Worm (Caenorhabditis elegans) whole organism, L3 larva: Measurements from ENCODE around the gene pqn-76.
A peak's percentile ranks its signal among the peaks of the same experiment; 100 is the strongest.
"Not testable (repeated sequence)": the region's sequence is repeated elsewhere in the genome, so short reads cannot be mapped to it uniquely, and the experiment has no call there.

Source experiments
- R02D3.7 ChIP-seq: fragments of 150-350 bp; optimal IDR thresholded peaks from 2 replicates; lab custom pipeline; 2014; ENCODE audit warnings: missing biosample characterization, missing genetic modification characterization
- aly-2 ChIP-seq: fragments of 150-350 bp; optimal IDR thresholded peaks from 2 replicates; lab custom pipeline; 2014; ENCODE audit warnings: missing biosample characterization, missing genetic modification characterization
- ceh-16 ChIP-seq: sonication (generic microtip); optimal IDR thresholded peaks from 2 replicates; lab custom pipeline; 2017; ENCODE audit warnings: missing biosample characterization, missing genetic modification characterization
- ceh-28 ChIP-seq: fragments of 150-350 bp; optimal IDR thresholded peaks from 2 replicates; lab custom pipeline; 2014; ENCODE audit warnings: missing biosample characterization, missing genetic modification reagents, missing genetic modification characterization
- ceh-82 ChIP-seq: fragments of 150-350 bp; optimal IDR thresholded peaks from 2 replicates; lab custom pipeline; 2014; ENCODE audit warnings: missing biosample characterization, missing genetic modification characterization
- ceh-9 ChIP-seq: sonication (generic microtip); optimal IDR thresholded peaks from 2 replicates; lab custom pipeline; 2018; ENCODE audit warnings: missing biosample characterization, missing genetic modification characterization
- daf-12 ChIP-seq: fragments of 150-350 bp; optimal IDR thresholded peaks from 2 replicates; lab custom pipeline; 2014; ENCODE audit warnings: missing biosample characterization, missing genetic modification reagents, missing genetic modification characterization
- egl-27 ChIP-seq: sonication (generic microtip); optimal IDR thresholded peaks from 4 replicates; lab custom pipeline; 2017; ENCODE audit warnings: missing biosample characterization, missing genetic modification reagents, missing genetic modification characterization
- elt-1 ChIP-seq: fragments of 150-350 bp; optimal IDR thresholded peaks from 2 replicates; lab custom pipeline; 2014; ENCODE audit warnings: missing biosample characterization, missing genetic modification characterization
- elt-2 ChIP-seq: sonication (generic microtip); optimal IDR thresholded peaks from 2 replicates; lab custom pipeline; 2016; ENCODE audit warnings: missing genetic modification reagents, mild to moderate bottlenecking, missing genetic modification characterization, missing compliant biosample characterization
- elt-3 ChIP-seq, 3 experiments: fragments of 150-350 bp in 1 of 3; sonication (generic microtip) in 2 of 3; optimal IDR thresholded peaks; 2 replicates in 2 of 3; 4 replicates in 1 of 3; lab custom pipeline; 2014 to 2017; ENCODE audit warnings: missing biosample characterization in 3 of 3, missing genetic modification characterization in 3 of 3
- eor-1 ChIP-seq, 2 experiments: fragments of 150-350 bp; optimal IDR thresholded peaks; 2 replicates each; lab custom pipeline; 2014 to 2018; ENCODE audit warnings: missing biosample characterization in 2 of 2, missing genetic modification characterization in 2 of 2
- fkh-10 ChIP-seq: sonication (generic microtip); optimal IDR thresholded peaks from 2 replicates; lab custom pipeline; 2017; ENCODE audit warnings: missing biosample characterization, missing genetic modification reagents, missing genetic modification characterization
- fos-1 ChIP-seq: fragments of 150-350 bp; optimal IDR thresholded peaks from 2 replicates; lab custom pipeline; 2014; ENCODE audit warnings: missing biosample characterization, missing genetic modification characterization
- jun-1 ChIP-seq: fragments of 150-350 bp; optimal IDR thresholded peaks from 2 replicates; lab custom pipeline; 2014; ENCODE audit warnings: missing biosample characterization, missing genetic modification reagents, missing genetic modification characterization
- lin-39 ChIP-seq: fragments of 150-350 bp; optimal IDR thresholded peaks from 2 replicates; lab custom pipeline; 2018; ENCODE audit warnings: missing biosample characterization, missing genetic modification reagents, missing genetic modification characterization
- lsy-12 ChIP-seq: sonication (generic microtip); optimal IDR thresholded peaks from 2 replicates; lab custom pipeline; 2016; ENCODE audit warnings: mild to moderate bottlenecking, missing genetic modification characterization, missing compliant biosample characterization
- mml-1 ChIP-seq: fragments of 150-350 bp; sonication (generic microtip); optimal IDR thresholded peaks from 3 replicates; lab custom pipeline; 2014; ENCODE audit warnings: missing biosample characterization, missing genetic modification characterization
- nhr-11 ChIP-seq: fragments of 150-350 bp; optimal IDR thresholded peaks from 2 replicates; lab custom pipeline; 2014; ENCODE audit warnings: missing biosample characterization, missing genetic modification characterization
- nhr-23 ChIP-seq: fragments of 150-350 bp; optimal IDR thresholded peaks from 2 replicates; lab custom pipeline; 2014; ENCODE audit warnings: missing biosample characterization, missing genetic modification reagents, missing genetic modification characterization
- nhr-237 ChIP-seq: fragments of 150-350 bp; optimal IDR thresholded peaks from 2 replicates; lab custom pipeline; 2014; ENCODE audit warnings: missing biosample characterization, missing genetic modification characterization
- nhr-28 ChIP-seq: fragments of 150-350 bp; optimal IDR thresholded peaks from 2 replicates; lab custom pipeline; 2014; ENCODE audit warnings: missing biosample characterization, missing genetic modification characterization
- nhr-43 ChIP-seq: sonication (generic microtip); optimal IDR thresholded peaks from 2 replicates; lab custom pipeline; 2016; ENCODE audit warnings: mild to moderate bottlenecking, missing genetic modification characterization, missing compliant biosample characterization; ENCODE audit not compliant: poor library complexity, severe bottlenecking
- nhr-76 ChIP-seq: fragments of 150-350 bp; sonication (generic microtip); optimal IDR thresholded peaks from 5 replicates; lab custom pipeline; 2014; ENCODE audit warnings: missing biosample characterization, missing genetic modification characterization
- nhr-77 ChIP-seq: fragments of 150-350 bp; optimal IDR thresholded peaks from 2 replicates; lab custom pipeline; 2014; ENCODE audit warnings: missing biosample characterization, missing genetic modification characterization
- pha-4 ChIP-seq: fragments of 150-350 bp; optimal IDR thresholded peaks from 2 replicates; lab custom pipeline; 2014; ENCODE audit warnings: missing biosample characterization, missing genetic modification reagents, missing genetic modification characterization
- pqm-1 ChIP-seq: fragments of 150-350 bp; optimal IDR thresholded peaks from 2 replicates; lab custom pipeline; 2017; ENCODE audit warnings: missing biosample characterization, missing genetic modification characterization, inconsistent platforms
- sea-2 ChIP-seq: fragments of 150-350 bp; sonication (generic microtip); optimal IDR thresholded peaks from 4 replicates; lab custom pipeline; 2014; ENCODE audit warnings: missing biosample characterization, missing genetic modification reagents, missing genetic modification characterization
- snpc-4 ChIP-seq: fragments of 150-350 bp; optimal IDR thresholded peaks from 2 replicates; lab custom pipeline; 2014; ENCODE audit warnings: missing biosample characterization, missing genetic modification characterization
- ztf-11 ChIP-seq: fragments of 150-350 bp; optimal IDR thresholded peaks from 2 replicates; lab custom pipeline; 2014; ENCODE audit warnings: missing biosample characterization, missing genetic modification characterization

pqn-76 gene

DNA sequence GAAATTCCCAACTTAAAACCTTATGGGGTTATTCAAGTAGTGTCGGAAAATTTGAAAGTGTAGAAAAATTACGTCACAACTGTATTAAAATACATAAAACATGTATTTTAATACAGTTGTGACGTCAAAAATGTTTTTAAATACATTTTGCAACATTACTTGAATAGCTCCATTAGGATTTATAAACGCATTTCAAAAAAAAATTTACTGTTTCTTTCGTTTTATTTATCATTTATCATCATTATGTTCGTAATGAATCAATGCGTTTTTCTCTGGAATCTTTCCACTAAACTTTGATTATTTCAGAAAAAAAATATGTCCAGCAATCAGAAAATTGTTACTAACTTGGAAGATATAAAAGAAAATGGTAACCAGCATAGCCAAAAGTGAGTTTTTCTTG lies 4.7 kb downstream of the pqn-76 start, which contains the start of gene Y105C5A.508:
TSS of gene Y105C5A.508 (plus strand) at position 301 of the 400 bp plus-strand sequence.
- TF ChIP-seq fkh-10 (GFP tag; lab: Kevin White, UChicago): no peak
- no peak for TF ChIP-seq ztf-11
- no peak for TF ChIP-seq nhr-23
- no peak for TF ChIP-seq pqm-1 (tag; lab: Kevin White, UChicago)
- TF ChIP-seq pha-4 (tag; lab: Kevin White, UChicago): no peak
- TF ChIP-seq nhr-76 (tag; lab: Kevin White, UChicago): no peak
- TF ChIP-seq sea-2 (GFP tag; lab: Kevin White, UChicago): no peak
- no peak for TF ChIP-seq ceh-28 (tag; lab: Kevin White, UChicago)
- TF ChIP-seq R02D3.7 (tag; lab: Kevin White, UChicago): no peak
- TF ChIP-seq lin-39 (tag; lab: Kevin White, UChicago): no peak
- TF ChIP-seq ceh-82 (tag; lab: Kevin White, UChicago): no peak
- TF ChIP-seq fos-1 (tag; lab: Kevin White, UChicago): no peak
- no peak for TF ChIP-seq ceh-9
- TF ChIP-seq nhr-43 (tag; lab: Kevin White, UChicago): no peak

DNA sequence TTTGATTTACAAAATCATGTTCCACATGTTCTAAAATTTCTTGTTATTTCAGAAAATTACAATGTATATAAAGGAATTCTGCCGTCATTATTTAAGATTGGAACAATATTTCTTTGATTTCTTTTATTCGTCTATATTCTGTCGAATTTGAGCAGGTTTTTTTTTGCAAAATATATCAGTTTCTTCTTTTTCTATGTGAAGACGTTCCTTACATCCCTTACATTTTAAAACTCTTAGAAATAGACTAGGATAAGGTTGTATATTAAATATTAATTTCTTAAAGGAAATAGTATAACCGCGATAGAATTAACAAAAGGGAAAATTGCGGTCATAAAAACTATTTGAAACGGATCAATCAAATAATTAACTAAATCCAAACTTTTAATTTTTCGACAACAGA lies 10.0 kb downstream of the pqn-76 start:
- TF ChIP-seq nhr-23 (no peak), nhr-28 (no peak), lin-39 (tag; lab: Kevin White, UChicago) (no peak), R02D3.7 (tag; lab: Kevin White, UChicago) (no peak), jun-1 (tag; lab: Kevin White, UChicago) (no peak), pqm-1 (tag; lab: Kevin White, UChicago) (no peak), nhr-76 (tag; lab: Kevin White, UChicago) (no peak), snpc-4 (tag; lab: Kevin White, UChicago) (no peak), mml-1 (tag; lab: Kevin White, UChicago) (no peak), ceh-16 (no peak), daf-12 (no peak), pha-4 (tag; lab: Kevin White, UChicago) (no peak), fos-1 (tag; lab: Kevin White, UChicago) (no peak), elt-1 (tag; lab: Kevin White, UChicago) (no peak), ceh-82 (tag; lab: Kevin White, UChicago) (no peak)

DNA sequence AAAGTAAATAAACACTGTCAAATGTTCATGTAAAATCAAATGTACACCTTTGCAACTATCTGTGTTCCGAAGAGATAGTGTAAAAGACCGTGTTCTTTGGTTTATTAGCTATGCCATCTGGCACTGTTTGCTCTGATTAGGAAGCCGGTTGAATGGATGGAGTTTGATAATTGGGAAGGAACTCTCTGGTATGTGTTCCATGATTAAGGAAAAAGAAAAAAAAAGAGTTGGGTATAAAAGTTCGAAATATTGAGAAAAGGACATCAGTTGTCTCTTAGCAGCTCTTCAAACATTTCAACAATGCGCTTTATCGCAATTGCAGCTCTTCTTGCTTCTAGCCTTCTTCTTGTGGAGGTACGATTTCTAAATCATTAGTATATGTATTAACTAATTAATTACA lies 11.5 kb downstream of the pqn-76 start, which contains the start of gene abu-5:
TSS of gene abu-5 (plus strand) at position 301 of the 400 bp plus-strand sequence.
- not testable (repeated sequence) for TF ChIP-seq aly-2; sea-2 (GFP tag; lab: Kevin White, UChicago); nhr-77 (tag; lab: Kevin White, UChicago)

DNA sequence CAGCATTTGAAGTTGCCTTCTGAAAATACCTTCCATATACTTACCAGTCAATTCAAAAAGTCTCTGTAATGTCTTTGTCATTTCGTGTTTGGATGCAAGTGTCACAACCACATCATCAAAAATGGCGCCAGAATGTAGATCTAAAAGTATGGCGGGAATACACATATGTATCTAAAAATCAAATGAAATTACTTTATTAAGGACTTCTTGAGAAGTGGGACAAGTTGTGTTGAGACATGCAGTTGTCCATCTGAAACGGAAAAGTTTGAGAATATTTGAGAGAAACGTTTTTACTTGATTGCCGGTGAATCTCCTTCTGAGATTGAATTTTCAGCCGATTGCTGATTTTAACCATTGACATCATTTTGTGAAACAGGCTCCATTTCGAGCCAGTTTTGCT lies 13.1 kb downstream of the pqn-76 start:
- TF ChIP-seq elt-3 (tag; optimal IDR thresholded peaks at IDR 0.05; lab: Kevin White, UChicago): no peak
- TF ChIP-seq eor-1 (tag; optimal IDR thresholded peaks at IDR 0.05; lab: Kevin White, UChicago): no peak
- no peak for TF ChIP-seq ztf-11
- TF ChIP-seq jun-1 (tag; lab: Kevin White, UChicago): no peak
- TF ChIP-seq nhr-237 (tag; lab: Kevin White, UChicago): no peak
- TF ChIP-seq nhr-43 (tag; lab: Kevin White, UChicago): no peak
- no peak for TF ChIP-seq sea-2 (GFP tag; lab: Kevin White, UChicago)
- no peak for TF ChIP-seq egl-27 (tag; lab: Kevin White, UChicago)
- no peak for TF ChIP-seq daf-12
- TF ChIP-seq nhr-23: no peak
- no peak for TF ChIP-seq mml-1 (tag; lab: Kevin White, UChicago)
- TF ChIP-seq pha-4 (tag; lab: Kevin White, UChicago): no peak
- no peak for TF ChIP-seq elt-2 (tag; lab: Kevin White, UChicago)

- peak; percentile 62 for TF ChIP-seq pha-4 (tag; lab: Kevin White, UChicago)
- no peak for TF ChIP-seq snpc-4 (tag; lab: Kevin White, UChicago)
- TF ChIP-seq pqm-1 (tag; lab: Kevin White, UChicago): peak; percentile 44
- TF ChIP-seq ceh-28 (tag; lab: Kevin White, UChicago): no peak
- TF ChIP-seq egl-27 (tag; lab: Kevin White, UChicago): no peak
- no peak for TF ChIP-seq nhr-11
- TF ChIP-seq lsy-12 (tag; lab: Kevin White, UChicago): no peak
- peak; percentile 36 for TF ChIP-seq elt-2 (tag; lab: Kevin White, UChicago)
Measured at ce11 chrIV:15593078-15593477, 14.2 kb downstream of the pqn-76 start.
